Fruit fly (Drosophila melanogaster): ENCODE data around the gene TfIIB.
A peak's percentile ranks its signal among the peaks of the same experiment; 100 is the strongest.

TfIIB gene

dm6 chr2L:10386208-10386805, 44.8 kb upstream of the TfIIB start, which contains the start of the genes Cdk1 and mRpS7 (continued):
- no peak for TF ChIP-seq Opbp (GFP tag; IDR thresholded peaks at IDR 0.05; ENCODE audit: partially characterized antibody)
- 0 out of 2 replicates have a peak, but pooled peaks have one; percentile 7 for TF ChIP-seq CG6272 (GFP tag; IDR thresholded peaks at IDR 0.05)
- peak; percentile 67; the same call in 1 of the 3 replicates for TF ChIP-seq gce (GFP tag; IDR thresholded peaks at IDR 0.05)
- no peak for TF ChIP-seq Gug (GFP tag; IDR thresholded peaks at IDR 0.05)
- TF ChIP-seq CG9727 (GFP tag; optimal IDR thresholded peaks at IDR 0.05), result peak; percentile 77
- TF ChIP-seq GATAe (GFP tag; conservative IDR thresholded peaks at IDR 0.05), result no peak
- TF ChIP-seq CG18764 (GFP tag; optimal IDR thresholded peaks at IDR 0.05), result no peak
- peak; percentile 17 to 53 for TF ChIP-seq chif (GFP tag; optimal IDR thresholded peaks at IDR 0.05)
- TF ChIP-seq CG4404 (GFP tag; IDR thresholded peaks at IDR 0.05), result peak; percentile 48
- TF ChIP-seq Nf-YC (tag; optimal IDR thresholded peaks at IDR 0.05), result peak; percentile 59
- TF ChIP-seq CHES-1-like (GFP tag; optimal IDR thresholded peaks at IDR 0.05), result peak; percentile 47
- TF ChIP-seq fd64A (GFP tag; optimal IDR thresholded peaks at IDR 0.05), result no peak
- peak; percentile 71 for TF ChIP-seq dmrt11E (tag; optimal IDR thresholded peaks at IDR 0.05)
- TF ChIP-seq CG18476 (GFP tag; optimal IDR thresholded peaks at IDR 0.05), result peak; percentile 64
- no peak for TF ChIP-seq bowl (GFP tag; IDR thresholded peaks at IDR 0.05)
- TF ChIP-seq Med (GFP tag), result peak; percentile 86
- peak; percentile 10 for TF ChIP-seq crc (GFP tag; optimal IDR thresholded peaks at IDR 0.05)
- TF ChIP-seq CG8359 (GFP tag; optimal IDR thresholded peaks at IDR 0.05; ENCODE audit: borderline replicate concordance), result peak; percentile 27
- peak; percentile 63; the same call in 1 of the 2 replicates for TF ChIP-seq ttk (GFP tag; IDR thresholded peaks at IDR 0.05)
- peak; percentile 52; the same call in 1 of the 3 replicates for TF ChIP-seq CG11456 (GFP tag; IDR thresholded peaks at IDR 0.05)
- TF ChIP-seq CG31441 (GFP tag; IDR thresholded peaks at IDR 0.05), result peak; percentile 85
- TF ChIP-seq CG10267 (tag; optimal IDR thresholded peaks at IDR 0.05), result peak; percentile 74
- no peak for TF ChIP-seq CG2199 (GFP tag; IDR thresholded peaks at IDR 0.05)
- TF ChIP-seq pb (GFP tag; optimal IDR thresholded peaks at IDR 0.05), result no peak
- no peak for TF ChIP-seq gt (GFP tag; IDR thresholded peaks at IDR 0.05)
- no peak for TF ChIP-seq z (GFP tag; IDR thresholded peaks at IDR 0.05)
- TF ChIP-seq slou (GFP tag; optimal IDR thresholded peaks at IDR 0.05), result peak; percentile 45
- peak; percentile 60; the same call in 1 of the 2 replicates for TF ChIP-seq CG8765 (GFP tag; IDR thresholded peaks at IDR 0.05)
- TF ChIP-seq D19B (GFP tag; optimal IDR thresholded peaks at IDR 0.05), result peak; percentile 59
- TF ChIP-seq Six4 (GFP tag; optimal IDR thresholded peaks at IDR 0.05), result peak; percentile 48
- TF ChIP-seq CoRest (tag; optimal IDR thresholded peaks at IDR 0.05), result peak; percentile 90
- no peak for TF ChIP-seq CG31365 (tag; optimal IDR thresholded peaks at IDR 0.05)
- TF ChIP-seq Ets65A (GFP tag), result peak; percentile 85
- peak; percentile 57 for TF ChIP-seq croc (GFP tag; conservative IDR thresholded peaks at IDR 0.05)
- TF ChIP-seq CG10565 (GFP tag; optimal IDR thresholded peaks at IDR 0.05), result peak; percentile 52
- TF ChIP-seq CG11504 (tag; optimal IDR thresholded peaks at IDR 0.05), result peak; percentile 85
- peak; percentile 50 for TF ChIP-seq slp2 (GFP tag; optimal IDR thresholded peaks at IDR 0.05)
- no peak for TF ChIP-seq Scr (GFP tag; IDR thresholded peaks at IDR 0.05; ENCODE audit: partially characterized antibody)
- TF ChIP-seq bab2 (GFP tag; optimal IDR thresholded peaks at IDR 0.05), result peak; percentile 59
- peak; percentile 83 for TF ChIP-seq CG30403 (GFP tag; optimal IDR thresholded peaks at IDR 0.05)
- no peak for TF ChIP-seq Hand (GFP tag; optimal IDR thresholded peaks at IDR 0.05)
- TF ChIP-seq emc (GFP tag; optimal IDR thresholded peaks at IDR 0.05), result no peak
- peak; percentile 68 for TF ChIP-seq chm (GFP tag; IDR thresholded peaks at IDR 0.05)
- TF ChIP-seq prd (optimal IDR thresholded peaks at IDR 0.05), result no peak
- peak; percentile 81 for TF ChIP-seq prd (GFP tag; IDR thresholded peaks at IDR 0.05)
- no peak for TF ChIP-seq en (GFP tag; optimal IDR thresholded peaks at IDR 0.05)
- TF ChIP-seq ken (GFP tag; IDR thresholded peaks at IDR 0.05), result peak; percentile 66; the same call in 2 of the 3 replicates
- peak; percentile 56 for TF ChIP-seq mam (GFP tag; optimal IDR thresholded peaks at IDR 0.05)
- peak; percentile 65 for TF ChIP-seq sug (tag; optimal IDR thresholded peaks at IDR 0.05)
- peak; percentile 23 for TF ChIP-seq CG31388 (GFP tag; optimal IDR thresholded peaks at IDR 0.05)
- TF ChIP-seq Bgb (GFP tag; IDR thresholded peaks at IDR 0.05; ENCODE audit: partially characterized antibody), result no peak
